Worm (Caenorhabditis elegans): ENCODE measurements around the gene str-255.

- TF ChIP-seq aly-2 (tag; optimal IDR thresholded peaks at IDR 0.05): no peak
- TF ChIP-seq snpc-4 (tag; optimal IDR thresholded peaks at IDR 0.05): no peak
- no peak for TF ChIP-seq nhr-77 (tag; optimal IDR thresholded peaks at IDR 0.05)
- no peak for TF ChIP-seq unc-39 (tag; optimal IDR thresholded peaks at IDR 0.05)
- TF ChIP-seq nhr-11 (tag; optimal IDR thresholded peaks at IDR 0.05): no peak
- no peak for TF ChIP-seq lin-11 (tag; optimal IDR thresholded peaks at IDR 0.05)
- no peak for TF ChIP-seq lin-13 (GFP tag; optimal IDR thresholded peaks at IDR 0.05)
- no peak for TF ChIP-seq ztf-11 (tag; optimal IDR thresholded peaks at IDR 0.05)
Observed at ce11 chrV:2132675-2133074, 31.0 kb downstream of the str-255 start.

Data from whole organism, L2 larva.